Fruit fly (Drosophila melanogaster) whole organism, larva: ENCODE measurements around the gene kirre.

Source experiments
- noc ChIP-seq: fragments of 200-800 bp; sonication (Bioruptor generic); optimal IDR thresholded peaks from 3 replicates; lab custom pipeline; 2019; ENCODE audit warnings: missing biosample characterization, mild to moderate bottlenecking, missing genetic modification characterization, moderate library complexity

The kirre gene

dm6 chrX:3031752-3032151 is 291.6 kb downstream of the kirre start:
- TF ChIP-seq noc = no peak

DNA sequence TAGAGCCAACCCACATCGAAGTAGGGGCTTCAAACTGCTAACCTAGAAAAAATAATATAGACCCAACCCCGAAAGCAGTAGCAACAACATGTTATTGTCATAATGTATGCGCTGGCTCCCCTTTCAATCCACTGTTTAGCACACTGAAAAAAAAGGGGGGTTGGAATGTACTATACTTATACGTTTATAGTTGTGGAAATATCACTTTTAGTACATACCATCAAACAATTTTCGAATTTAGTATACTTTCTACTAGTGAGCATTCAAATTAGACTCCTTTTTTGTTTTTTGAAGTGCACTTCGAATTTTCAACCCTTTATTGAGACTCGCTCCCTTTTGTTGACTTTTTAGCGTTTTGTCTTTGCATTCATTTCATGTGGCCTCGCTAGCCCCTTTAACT is 296.3 kb downstream of the kirre start:
- no peak for TF ChIP-seq noc

- TF ChIP-seq noc = no peak
These were observed 299.6 kb downstream of the kirre start for dm6 chrX:3039743-3040142.

dm6 chrX:3041057-3041473 is 300.9 kb downstream of the kirre start:
- TF ChIP-seq noc = no peak

- TF ChIP-seq noc = no peak
These were observed 302.6 kb downstream of the kirre start for dm6 chrX:3042737-3043307.

- TF ChIP-seq noc = no peak
These were observed 304.6 kb downstream of the kirre start for dm6 chrX:3044798-3045197.

dm6 chrX:3045424-3045823 is 305.2 kb downstream of the kirre start:
- TF ChIP-seq noc = no peak

- TF ChIP-seq noc = no peak
These were observed 305.8 kb downstream of the kirre start for dm6 chrX:3045953-3046352.

dm6 chrX:3047691-3048090 is 307.5 kb downstream of the kirre start:
- TF ChIP-seq noc = no peak

DNA sequence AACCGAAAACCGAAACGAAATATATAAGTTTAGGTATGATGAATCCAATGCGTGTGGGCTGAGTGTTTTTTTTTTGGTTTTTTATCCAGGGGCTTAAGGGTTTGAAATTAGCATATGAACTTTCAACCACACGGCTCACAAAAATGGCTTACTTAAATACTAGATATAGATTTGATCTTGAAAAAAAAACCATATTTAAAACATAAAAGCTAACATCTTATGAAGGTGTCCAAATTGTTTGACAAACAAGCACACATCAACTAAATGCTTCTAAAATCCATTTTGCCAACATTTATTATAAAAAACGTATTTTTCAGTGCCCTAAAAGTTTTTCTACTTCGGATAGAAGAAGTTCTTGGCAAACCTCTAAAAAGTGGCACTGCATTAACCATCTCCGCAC is 309.7 kb downstream of the kirre start:
- no peak for TF ChIP-seq noc

DNA sequence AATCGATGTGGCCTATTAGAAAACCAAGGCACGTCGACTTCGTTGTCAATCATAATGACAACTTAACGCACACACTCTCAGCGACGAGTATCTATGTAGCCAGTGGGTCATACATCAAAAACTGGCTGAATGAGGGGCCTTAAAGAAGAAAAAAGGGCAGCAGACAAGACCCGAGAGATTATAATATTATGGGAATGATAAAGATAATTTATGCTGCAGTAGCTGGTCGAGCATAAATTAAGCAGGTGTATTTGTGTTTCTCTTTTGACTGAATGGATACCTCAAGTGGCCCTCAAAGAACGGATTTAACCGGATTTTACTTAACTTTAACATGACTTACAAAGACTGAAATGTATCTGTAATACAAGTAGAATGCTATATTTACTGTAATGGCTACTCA is 310.1 kb downstream of the kirre start:
- TF ChIP-seq noc = no peak

DNA sequence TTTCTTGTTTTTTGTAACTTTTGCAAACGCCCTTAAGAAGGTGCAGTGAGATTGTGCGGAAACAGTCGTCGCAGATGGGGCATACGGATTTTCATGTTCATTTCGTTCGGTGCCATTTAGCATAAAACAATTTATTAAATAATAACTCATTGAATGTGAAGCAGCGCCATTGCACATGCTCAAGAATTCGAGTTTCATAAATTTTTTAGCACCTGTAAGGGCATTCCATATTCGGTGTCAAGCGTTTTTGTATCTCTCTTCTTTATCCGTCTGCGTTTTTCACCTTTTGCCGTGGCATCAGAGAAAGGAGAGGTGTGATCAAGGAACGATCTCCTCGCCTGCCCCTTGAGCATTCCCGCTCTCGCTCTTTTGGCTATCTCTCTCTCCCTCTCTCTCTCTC is 313.1 kb downstream of the kirre start:
- TF ChIP-seq noc = peak; percentile 1

dm6 chrX:3055783-3056182 is 315.6 kb downstream of the kirre start:
- TF ChIP-seq noc = no peak

DNA sequence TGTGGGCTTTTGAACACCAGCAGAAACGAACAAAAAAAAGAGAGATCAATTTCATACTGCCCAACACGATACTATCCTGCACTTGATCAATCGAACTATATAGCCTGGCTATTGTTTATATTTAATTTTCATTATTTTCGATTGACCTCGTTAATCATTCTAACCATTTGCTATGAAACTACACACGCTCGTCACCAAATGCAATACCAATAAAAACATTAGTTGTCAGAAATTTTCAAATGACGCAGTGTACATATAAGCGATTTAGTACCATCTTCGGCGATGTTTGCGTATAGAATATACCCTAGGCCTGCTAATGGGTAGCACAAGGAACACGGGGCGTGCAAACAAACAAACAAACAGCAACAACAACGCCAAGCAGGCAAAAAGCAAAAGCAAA is 319.9 kb downstream of the kirre start:
- TF ChIP-seq noc = no peak

DNA sequence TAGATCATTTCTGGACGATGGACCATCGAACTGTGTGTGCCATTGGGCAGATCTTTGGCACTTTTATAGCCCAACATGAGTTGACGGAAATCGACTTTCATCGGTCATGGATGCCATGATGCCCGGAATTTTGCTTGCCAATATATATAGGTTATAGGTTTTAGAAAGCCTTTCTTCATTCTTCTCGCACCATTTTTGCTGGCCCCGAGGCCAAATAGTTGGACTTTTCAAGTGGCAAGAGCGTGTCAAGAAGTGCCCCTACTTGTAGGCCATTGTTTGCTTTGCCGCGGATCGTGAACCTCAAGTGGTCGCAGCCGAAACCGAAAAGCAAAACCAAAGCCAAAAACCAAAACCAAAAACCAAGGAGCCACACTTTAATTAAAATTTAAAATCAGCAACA is 327.3 kb downstream of the kirre start, which contains the start of gene CG4116:
CG4116 (minus strand) TSS at position 101 of the 400 bp plus-strand sequence.
- no peak for TF ChIP-seq noc

dm6 chrX:3068292-3068691 is 328.1 kb downstream of the kirre start:
- no peak for TF ChIP-seq noc

dm6 chrX:3073590-3073989 is 333.4 kb downstream of the kirre start:
- no peak for TF ChIP-seq noc

- no peak for TF ChIP-seq noc
These were observed 342.2 kb downstream of the kirre start for dm6 chrX:3082371-3082770.

dm6 chrX:3083290-3083689 is 343.1 kb downstream of the kirre start:
- no peak for TF ChIP-seq noc
